Fruit fly (Drosophila melanogaster) whole organism: ENCODE data around the gene grsm.

Experiments
- Dll ChIP-seq: fragments of >200 bp; optimal IDR thresholded peaks from 2 replicates; lab custom pipeline; 2017
- EcR ChIP-seq, 2 experiments: fragments of >200 bp; optimal IDR thresholded peaks; 2 replicates each; lab custom pipeline; 2017; ENCODE audit warnings: missing biosample characterization in 2 of 2, missing genetic modification characterization in 2 of 2, missing genetic modification reagents in 2 of 2
- psq ChIP-seq: fragments of >200 bp; optimal IDR thresholded peaks from 2 replicates; lab custom pipeline; 2017

- no peak for TF ChIP-seq psq (lab: Kevin White, UChicago)
- TF ChIP-seq Dll (lab: Kevin White, UChicago): no peak
- no peak for TF ChIP-seq EcR (GFP tag; optimal IDR thresholded peaks at IDR 0.05; lab: Kevin White, UChicago)
Observed at dm6 chr3R:13009595-13009994, 42.1 kb upstream of the grsm start, which contains the start of gene CG11656.
